4 worm cellular contexts compared by ENCODE assay signal in genomic region chrV:10466607-10467092, ce11.
A peak's percentile ranks its signal among the peaks of the same experiment; 100 is the strongest.
TF ChIP-seq lines count a peak whose summit lies in the region.

No protein-coding gene starts in this region.

TF ChIP-seq in whole organism, L2 larva, 48 proteins besides CTCF, POLR2A, EP300 and RAD21 (continued from another document):
- TF ChIP-seq lin-13 (GFP tag; optimal IDR thresholded peaks at IDR 0.05; lab: Kevin White, UChicago) (peak; percentile 89), C34F6.9 (tag; optimal IDR thresholded peaks at IDR 0.05; lab: Kevin White, UChicago) (peak; percentile 98), F13H6.1 (tag; optimal IDR thresholded peaks at IDR 0.05; lab: Kevin White, UChicago) (peak; percentile 97), nhr-77 (tag; optimal IDR thresholded peaks at IDR 0.05; lab: Kevin White, UChicago) (peak; percentile 70), ztf-1 (GFP tag; conservative IDR thresholded peaks at IDR 0.05; lab: Robert Waterston, UW) (no peak), aly-2 (tag; optimal IDR thresholded peaks at IDR 0.05; lab: Kevin White, UChicago) (no peak), nhr-11 (tag; optimal IDR thresholded peaks at IDR 0.05; lab: Kevin White, UChicago) (no peak), gmeb-1 (tag; optimal IDR thresholded peaks at IDR 0.05; lab: Kevin White, UChicago) (peak; percentile 79), sma-3 (GFP tag; optimal IDR thresholded peaks at IDR 0.05; lab: Kevin White, UChicago) (peak; percentile 97), zag-1 (tag; optimal IDR thresholded peaks at IDR 0.05; lab: Kevin White, UChicago) (peak; percentile 95), nhr-21 (tag; optimal IDR thresholded peaks at IDR 0.05; lab: Kevin White, UChicago) (peak; percentile 98), Y55F3AM.14 (GFP tag; optimal IDR thresholded peaks at IDR 0.05; lab: Kevin White, UChicago) (peak; percentile 97), ceh-82 (tag; optimal IDR thresholded peaks at IDR 0.05; lab: Kevin White, UChicago) (peak; percentile 68), ztf-4 (tag; optimal IDR thresholded peaks at IDR 0.05; lab: Kevin White, UChicago) (peak; percentile 89), unc-55 (GFP tag; optimal IDR thresholded peaks at IDR 0.05; lab: Kevin White, UChicago) (peak; percentile 96), lin-11 (tag; optimal IDR thresholded peaks at IDR 0.05; lab: Kevin White, UChicago) (peak; percentile 87), lsy-2 (tag; optimal IDR thresholded peaks at IDR 0.05; lab: Kevin White, UChicago) (peak; percentile 71 to 94), mab-5 (tag; optimal IDR thresholded peaks at IDR 0.05; lab: Kevin White, UChicago) (peak; percentile 89), egl-27 (tag; optimal IDR thresholded peaks at IDR 0.05; lab: Kevin White, UChicago) (peak; percentile 96), nhr-12 (tag; optimal IDR thresholded peaks at IDR 0.05; lab: Kevin White, UChicago) (no peak), nhr-23 (tag; optimal IDR thresholded peaks at IDR 0.05; lab: Kevin White, UChicago) (no peak), ama-1 (optimal IDR thresholded peaks at IDR 0.05; lab: Kevin White, UChicago) (peak; percentile 52), skn-1 (tag; optimal IDR thresholded peaks at IDR 0.05; lab: Kevin White, UChicago) (peak; percentile 76), crh-2 (tag; optimal IDR thresholded peaks at IDR 0.05; lab: Kevin White, UChicago) (peak; percentile 98)

TF ChIP-seq in whole organism, L4 larva, 104 proteins besides CTCF, POLR2A, EP300 and RAD21 (continued from another document and continues in another):
- TF ChIP-seq fkh-10 (GFP tag; optimal IDR thresholded peaks at IDR 0.05; lab: Kevin White, UChicago), result peak; percentile 91
- 0 out of 2 replicates have a peak, but pooled peaks have one; percentile 68 for TF ChIP-seq Y75B8A.6 (GFP tag; IDR thresholded peaks at IDR 0.05; lab: Robert Waterston, UW)
- peak; percentile 98 for TF ChIP-seq hlh-30 (tag; optimal IDR thresholded peaks at IDR 0.05; lab: Kevin White, UChicago; ENCODE audit: insufficient read depth)
- peak in 1 of 2 experiments; percentile 5 for TF ChIP-seq daf-16 (GFP tag; optimal IDR thresholded peaks at IDR 0.05; lab: Kevin White, UChicago)
- peak; percentile 69 for TF ChIP-seq daf-16 (tag; optimal IDR thresholded peaks at IDR 0.05; lab: Kevin White, UChicago)
- TF ChIP-seq snpc-1.2 (GFP tag; IDR thresholded peaks at IDR 0.05; lab: Robert Waterston, UW), result no peak
- peak; percentile 26 for TF ChIP-seq nhr-76 (tag; optimal IDR thresholded peaks at IDR 0.05; lab: Kevin White, UChicago)
- no peak for TF ChIP-seq lim-7 (GFP tag; IDR thresholded peaks at IDR 0.05; lab: Robert Waterston, UW)
- no peak for TF ChIP-seq nhr-111 (GFP tag; optimal IDR thresholded peaks at IDR 0.05; lab: Kevin White, UChicago)
- TF ChIP-seq jun-1 (tag; optimal IDR thresholded peaks at IDR 0.05; lab: Kevin White, UChicago), result peak; percentile 86
- TF ChIP-seq nhr-102 (tag; optimal IDR thresholded peaks at IDR 0.05; lab: Kevin White, UChicago), result peak; percentile 78
- TF ChIP-seq hmg-1.1 (GFP tag; IDR thresholded peaks at IDR 0.05; lab: Robert Waterston, UW), result peak; percentile 83
- peak; percentile 83 for TF ChIP-seq duxl-1 (tag; optimal IDR thresholded peaks at IDR 0.05; lab: Kevin White, UChicago; ENCODE audit: poor library complexity)
- no peak for TF ChIP-seq unc-130 (GFP tag; optimal IDR thresholded peaks at IDR 0.05; lab: Kevin White, UChicago)
- TF ChIP-seq nhr-41 (GFP tag; IDR thresholded peaks at IDR 0.05; lab: Robert Waterston, UW), result 0 out of 2 replicates have a peak, but pooled peaks have one; percentile 34
- peak; percentile 37 for TF ChIP-seq ces-1 (GFP tag; optimal IDR thresholded peaks at IDR 0.05; lab: Kevin White, UChicago)
- TF ChIP-seq ceh-82 (tag; optimal IDR thresholded peaks at IDR 0.05; lab: Kevin White, UChicago), result no peak
- TF ChIP-seq unc-62 (GFP tag; optimal IDR thresholded peaks at IDR 0.05 in 1 of 2; lab: Kevin White, UChicago), result peak in 1 of 2 experiments; percentile 99
- no peak for TF ChIP-seq unc-62 (tag; optimal IDR thresholded peaks at IDR 0.05; lab: Kevin White, UChicago)
- peak; percentile 46 for TF ChIP-seq ceh-28 (tag; optimal IDR thresholded peaks at IDR 0.05; lab: Kevin White, UChicago)
- no peak for TF ChIP-seq F44E2.7 (GFP tag; IDR thresholded peaks at IDR 0.05; lab: Robert Waterston, UW)
- peak; percentile 84 for TF ChIP-seq T26A8.4 (GFP tag; IDR thresholded peaks at IDR 0.05; lab: Robert Waterston, UW)
- peak; percentile 57; the same call in 1 of the 2 replicates for TF ChIP-seq dmd-9 (GFP tag; IDR thresholded peaks at IDR 0.05; lab: Robert Waterston, UW)
- peak; percentile 61; the same call in 1 of the 2 replicates for TF ChIP-seq lin-29 (GFP tag; IDR thresholded peaks at IDR 0.05; lab: Robert Waterston, UW)
- TF ChIP-seq nhr-237 (tag; optimal IDR thresholded peaks at IDR 0.05; lab: Kevin White, UChicago), result peak; percentile 25
- TF ChIP-seq mdt-29 (GFP tag; IDR thresholded peaks at IDR 0.05; lab: Robert Waterston, UW), result peak; percentile 77
- peak; percentile 94 for TF ChIP-seq ctbp-1 (GFP tag; IDR thresholded peaks at IDR 0.05; lab: Robert Waterston, UW)
- TF ChIP-seq dmd-6 (GFP tag; IDR thresholded peaks at IDR 0.05; lab: Robert Waterston, UW), result peak; percentile 95
- peak; percentile 89 for TF ChIP-seq cey-2 (tag; optimal IDR thresholded peaks at IDR 0.05; lab: Kevin White, UChicago; ENCODE audit: borderline replicate concordance, insufficient read depth)
- no peak for TF ChIP-seq attf-4 (tag; optimal IDR thresholded peaks at IDR 0.05; lab: Kevin White, UChicago)
- TF ChIP-seq unc-39 (tag; optimal IDR thresholded peaks at IDR 0.05; lab: Kevin White, UChicago), result peak; percentile 27
- TF ChIP-seq vab-7 (GFP tag; IDR thresholded peaks at IDR 0.05; lab: Robert Waterston, UW), result peak; percentile 60; the same call in 1 of the 2 replicates
- TF ChIP-seq lin-39 (tag; optimal IDR thresholded peaks at IDR 0.05; lab: Kevin White, UChicago), result no peak
- TF ChIP-seq lin-13 (GFP tag; optimal IDR thresholded peaks at IDR 0.05; lab: Kevin White, UChicago), result peak; percentile 90
- TF ChIP-seq zfp-3 (GFP tag; conservative IDR thresholded peaks at IDR 0.05; lab: Robert Waterston, UW), result 0 out of 2 replicates have a peak, but pooled peaks have one; percentile 48

TF ChIP-seq in whole organism, late embryonic, 69 proteins besides CTCF, POLR2A, EP300 and RAD21 (continued from another document):
- peak; percentile 35 for TF ChIP-seq C08G9.2 (tag; optimal IDR thresholded peaks at IDR 0.05; lab: Kevin White, UChicago)
- peak; percentile 64 for TF ChIP-seq ets-4 (tag; optimal IDR thresholded peaks at IDR 0.05; lab: Kevin White, UChicago)
- no peak for TF ChIP-seq npax-4 (tag; optimal IDR thresholded peaks at IDR 0.05; lab: Kevin White, UChicago)
- no peak for TF ChIP-seq ceh-48 (tag; optimal IDR thresholded peaks at IDR 0.05; lab: Kevin White, UChicago)
- peak; percentile 19 for TF ChIP-seq tbx-7 (tag; optimal IDR thresholded peaks at IDR 0.05; lab: Kevin White, UChicago)
- TF ChIP-seq unc-55 (GFP tag; optimal IDR thresholded peaks at IDR 0.05; lab: Kevin White, UChicago), result peak; percentile 83
- peak; percentile 80 for TF ChIP-seq ceh-34 (tag; optimal IDR thresholded peaks at IDR 0.05; lab: Kevin White, UChicago)
- TF ChIP-seq unc-42 (tag; optimal IDR thresholded peaks at IDR 0.05; lab: Kevin White, UChicago), result peak; percentile 92
- TF ChIP-seq pha-2 (tag; optimal IDR thresholded peaks at IDR 0.05; lab: Kevin White, UChicago), result no peak
- peak; percentile 96 for TF ChIP-seq nfya-1 (tag; optimal IDR thresholded peaks at IDR 0.05; lab: Kevin White, UChicago)
- no peak for TF ChIP-seq hlh-6 (tag; optimal IDR thresholded peaks at IDR 0.05; lab: Kevin White, UChicago)
- no peak for TF ChIP-seq fkh-10 (GFP tag; optimal IDR thresholded peaks at IDR 0.05; lab: Kevin White, UChicago)
- TF ChIP-seq ceh-14 (tag; optimal IDR thresholded peaks at IDR 0.05; lab: Kevin White, UChicago), result peak; percentile 50
- TF ChIP-seq dmd-4 (tag; optimal IDR thresholded peaks at IDR 0.05; lab: Kevin White, UChicago; ENCODE audit: borderline replicate concordance), result no peak
- TF ChIP-seq ceh-31 (tag; optimal IDR thresholded peaks at IDR 0.05; lab: Kevin White, UChicago), result peak; percentile 95
- TF ChIP-seq lim-6 (tag; optimal IDR thresholded peaks at IDR 0.05; lab: Kevin White, UChicago), result peak; percentile 41
- TF ChIP-seq hlh-8 (tag; optimal IDR thresholded peaks at IDR 0.05; lab: Kevin White, UChicago), result no peak
- peak; percentile 88 for TF ChIP-seq pax-1 (tag; optimal IDR thresholded peaks at IDR 0.05; lab: Kevin White, UChicago)
- no peak for TF ChIP-seq madf-2 (tag; optimal IDR thresholded peaks at IDR 0.05; lab: Kevin White, UChicago)
- peak; percentile 45 for TF ChIP-seq ceh-30 (tag; optimal IDR thresholded peaks at IDR 0.05; lab: Kevin White, UChicago)
- TF ChIP-seq nhr-11 (tag; optimal IDR thresholded peaks at IDR 0.05; lab: Kevin White, UChicago), result no peak
- peak; percentile 8; the same call in 1 of the 2 replicates for TF ChIP-seq sox-2 (GFP tag; IDR thresholded peaks at IDR 0.05; lab: Robert Waterston, UW)
- TF ChIP-seq pat-9 (tag; optimal IDR thresholded peaks at IDR 0.05; lab: Kevin White, UChicago), result no peak
- TF ChIP-seq pros-1 (tag; optimal IDR thresholded peaks at IDR 0.05; lab: Kevin White, UChicago), result peak; percentile 83
- TF ChIP-seq tbx-2 (tag; optimal IDR thresholded peaks at IDR 0.05; lab: Kevin White, UChicago), result peak; percentile 91
- no peak for TF ChIP-seq ceh-19 (GFP tag; optimal IDR thresholded peaks at IDR 0.05; lab: Kevin White, UChicago)

TF ChIP-seq in whole organism, mixed stage, embryonic, 35 proteins besides CTCF, POLR2A, EP300 and RAD21 (continued from another document):
- TF ChIP-seq sem-2 (GFP tag; optimal IDR thresholded peaks at IDR 0.05; lab: Kevin White, UChicago) (no peak), lin-32 (GFP tag; optimal IDR thresholded peaks at IDR 0.05; lab: Kevin White, UChicago) (no peak)
